Worm (Caenorhabditis elegans): ENCODE measurements around the gene ttbk-5.

Gene ttbk-5

DNA sequence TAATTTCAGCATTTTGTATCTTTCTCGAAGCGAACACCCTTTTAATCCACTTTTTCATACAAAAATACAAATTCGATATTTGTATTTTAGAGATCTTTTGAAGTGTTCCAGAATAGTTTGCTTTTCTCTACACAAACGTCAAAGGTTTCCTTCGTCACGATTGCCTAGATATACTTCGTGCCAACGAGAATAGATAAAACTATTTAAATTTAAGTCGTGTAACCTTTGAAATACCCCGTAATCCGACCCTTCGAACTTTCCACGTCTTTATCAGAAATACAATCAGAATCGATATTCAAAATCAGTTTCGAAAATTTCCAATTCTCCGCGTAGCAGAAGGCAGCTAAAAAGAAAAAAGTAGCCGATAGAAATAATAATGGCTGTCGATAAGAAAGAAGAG is at the start of gene ttbk-5:
Gene ttbk-5, plus strand, starts transcription at position 301 of the 400 bp plus-strand sequence.
- TF ChIP-seq alr-1 (tag; optimal IDR thresholded peaks at IDR 0.05) (no peak), fos-1 (tag; optimal IDR thresholded peaks at IDR 0.05) (no peak), ceh-16 (tag; optimal IDR thresholded peaks at IDR 0.05) (no peak), elt-3 (tag; optimal IDR thresholded peaks at IDR 0.05) (no peak), lin-11 (tag; optimal IDR thresholded peaks at IDR 0.05) (no peak), gmeb-1 (tag; optimal IDR thresholded peaks at IDR 0.05) (no peak), nhr-77 (tag; optimal IDR thresholded peaks at IDR 0.05) (no peak), F13H6.1 (tag; optimal IDR thresholded peaks at IDR 0.05) (no peak), sem-4 (tag; optimal IDR thresholded peaks at IDR 0.05) (no peak), mab-5 (tag; optimal IDR thresholded peaks at IDR 0.05) (no peak), aly-2 (tag; optimal IDR thresholded peaks at IDR 0.05) (no peak), mbf-1 (tag; optimal IDR thresholded peaks at IDR 0.05) (no peak), nhr-10 (tag; optimal IDR thresholded peaks at IDR 0.05) (no peak), sma-3 (GFP tag; optimal IDR thresholded peaks at IDR 0.05) (no peak), crh-2 (tag; optimal IDR thresholded peaks at IDR 0.05) (no peak)

DNA sequence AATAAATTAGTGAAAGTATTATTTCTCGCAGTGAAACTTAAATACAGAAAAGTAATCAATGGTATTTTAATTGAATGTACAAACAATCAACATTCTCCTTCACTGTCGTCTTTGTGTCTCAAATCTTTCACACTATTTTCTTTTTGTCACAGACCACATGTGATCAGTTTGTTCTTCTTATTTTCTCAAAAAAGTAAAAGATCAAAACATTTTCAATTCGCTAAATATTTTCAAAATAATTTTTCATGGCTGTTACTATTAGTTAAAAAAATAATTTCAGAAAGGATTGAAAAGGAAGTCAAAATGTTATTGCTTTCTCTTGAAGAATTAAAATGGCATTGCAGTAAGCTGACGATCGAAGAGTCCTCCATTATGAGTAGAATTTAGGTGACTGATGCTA is 49.7 kb upstream of the ttbk-5 start, which contains the start of gene dhs-31:
Gene dhs-31, minus strand, starts transcription at position 101 of the 400 bp plus-strand sequence.
- no peak for TF ChIP-seq dmd-4 (tag; optimal IDR thresholded peaks at IDR 0.05)
- TF ChIP-seq unc-39 (tag; optimal IDR thresholded peaks at IDR 0.05), result no peak
- TF ChIP-seq ztf-11 (tag; optimal IDR thresholded peaks at IDR 0.05), result no peak
- TF ChIP-seq ztf-4 (tag; optimal IDR thresholded peaks at IDR 0.05), result no peak
- no peak for TF ChIP-seq peb-1 (tag; optimal IDR thresholded peaks at IDR 0.05)
- no peak for TF ChIP-seq nhr-23 (tag; optimal IDR thresholded peaks at IDR 0.05)
- TF ChIP-seq nhr-10 (tag; optimal IDR thresholded peaks at IDR 0.05), result no peak
- TF ChIP-seq ZK546.5 (tag; optimal IDR thresholded peaks at IDR 0.05), result no peak
- TF ChIP-seq nhr-25 (tag; optimal IDR thresholded peaks at IDR 0.05), result no peak
- no peak for TF ChIP-seq nhr-129 (tag; optimal IDR thresholded peaks at IDR 0.05)
- TF ChIP-seq unc-62 (GFP tag; optimal IDR thresholded peaks at IDR 0.05), result no peak
- TF ChIP-seq Y55F3AM.14 (GFP tag; optimal IDR thresholded peaks at IDR 0.05), result no peak
- TF ChIP-seq nhr-77 (tag; optimal IDR thresholded peaks at IDR 0.05), result no peak

- TF ChIP-seq sma-9 (GFP tag; optimal IDR thresholded peaks at IDR 0.05) (no peak), sma-9 (tag; optimal IDR thresholded peaks at IDR 0.05) (no peak), nhr-11 (tag; optimal IDR thresholded peaks at IDR 0.05) (no peak), elt-1 (tag; optimal IDR thresholded peaks at IDR 0.05) (no peak), unc-62 (GFP tag; optimal IDR thresholded peaks at IDR 0.05) (no peak), ceh-16 (tag; optimal IDR thresholded peaks at IDR 0.05) (no peak)
Observed at ce11 chrIV:10042881-10043280, 47.6 kb upstream of the ttbk-5 start, which contains the start of gene frk-1. TSS of gene frk-1 (plus strand) at chrIV:10043181.

- TF ChIP-seq egl-27 (tag; optimal IDR thresholded peaks at IDR 0.05) (no peak), alr-1 (tag; optimal IDR thresholded peaks at IDR 0.05) (no peak), C34F6.9 (tag; optimal IDR thresholded peaks at IDR 0.05) (no peak), nhr-23 (tag; optimal IDR thresholded peaks at IDR 0.05) (no peak), nhr-6 (tag; optimal IDR thresholded peaks at IDR 0.05) (no peak), nhr-10 (tag; optimal IDR thresholded peaks at IDR 0.05) (no peak), unc-55 (GFP tag; optimal IDR thresholded peaks at IDR 0.05) (peak; percentile 54), nhr-12 (tag; optimal IDR thresholded peaks at IDR 0.05) (no peak), nhr-129 (tag; optimal IDR thresholded peaks at IDR 0.05) (peak; percentile 10), mdl-1 (tag; optimal IDR thresholded peaks at IDR 0.05) (no peak)
Observed at ce11 chrIV:10046005-10046404, 44.5 kb upstream of the ttbk-5 start.

DNA sequence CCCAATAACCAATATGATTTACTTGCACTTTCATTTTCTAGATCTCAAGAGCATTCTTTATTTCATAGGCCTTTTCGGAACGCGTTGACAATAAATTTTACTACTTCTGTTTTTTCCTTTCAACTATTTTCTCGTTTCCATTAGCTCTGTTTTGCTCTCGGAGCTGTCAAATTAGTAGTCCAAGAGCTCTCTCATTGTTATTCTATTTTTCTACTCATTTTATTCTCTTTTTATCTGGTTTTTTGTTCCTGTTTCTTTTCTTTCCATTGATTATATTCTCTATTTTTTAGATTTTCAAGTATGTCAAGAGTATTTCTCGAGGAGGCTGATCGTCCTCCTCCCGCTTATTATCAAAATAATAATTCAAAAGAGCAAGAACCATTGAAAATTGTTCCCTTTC is 43.4 kb upstream of the ttbk-5 start, which contains the start of gene T04B2.3:
Gene T04B2.3, plus strand, starts transcription at position 301 of the 400 bp plus-strand sequence.
- TF ChIP-seq C34F6.9 (tag; optimal IDR thresholded peaks at IDR 0.05), result no peak
- no peak for TF ChIP-seq elt-1 (tag; optimal IDR thresholded peaks at IDR 0.05)
- no peak for TF ChIP-seq unc-62 (GFP tag; optimal IDR thresholded peaks at IDR 0.05)
- no peak for TF ChIP-seq aly-2 (tag; optimal IDR thresholded peaks at IDR 0.05)
- TF ChIP-seq egl-27 (tag; optimal IDR thresholded peaks at IDR 0.05), result no peak
- no peak for TF ChIP-seq sma-9 (GFP tag; optimal IDR thresholded peaks at IDR 0.05)
- TF ChIP-seq sma-9 (tag; optimal IDR thresholded peaks at IDR 0.05), result no peak
- no peak for TF ChIP-seq blmp-1 (tag; optimal IDR thresholded peaks at IDR 0.05; ENCODE audit: insufficient read depth)
- TF ChIP-seq mab-5 (tag; optimal IDR thresholded peaks at IDR 0.05), result no peak
- no peak for TF ChIP-seq nhr-10 (tag; optimal IDR thresholded peaks at IDR 0.05)
